Worm (Caenorhabditis elegans) whole organism, late embryonic: ENCODE data around the gene cpg-19.

ENCODE experiments used
- ceh-9 ChIP-seq: sonication (generic microtip); optimal IDR thresholded peaks from 2 replicates; lab custom pipeline; 2016; ENCODE audit warnings: mild to moderate bottlenecking, missing genetic modification characterization, inconsistent platforms, missing compliant biosample characterization
- dmd-4 ChIP-seq: sonication (generic microtip); optimal IDR thresholded peaks from 2 replicates; lab custom pipeline; 2016; ENCODE audit warnings: borderline replicate concordance, missing genetic modification characterization, missing compliant biosample characterization
- rnt-1 ChIP-seq: sonication (generic microtip); optimal IDR thresholded peaks from 2 replicates; lab custom pipeline; 2016; ENCODE audit warnings: missing genetic modification characterization, missing compliant biosample characterization
- syd-9 ChIP-seq: sonication (generic microtip); optimal IDR thresholded peaks from 2 replicates; lab custom pipeline; 2016; ENCODE audit warnings: mild to moderate bottlenecking, missing genetic modification characterization, moderate library complexity, missing compliant biosample characterization

DNA sequence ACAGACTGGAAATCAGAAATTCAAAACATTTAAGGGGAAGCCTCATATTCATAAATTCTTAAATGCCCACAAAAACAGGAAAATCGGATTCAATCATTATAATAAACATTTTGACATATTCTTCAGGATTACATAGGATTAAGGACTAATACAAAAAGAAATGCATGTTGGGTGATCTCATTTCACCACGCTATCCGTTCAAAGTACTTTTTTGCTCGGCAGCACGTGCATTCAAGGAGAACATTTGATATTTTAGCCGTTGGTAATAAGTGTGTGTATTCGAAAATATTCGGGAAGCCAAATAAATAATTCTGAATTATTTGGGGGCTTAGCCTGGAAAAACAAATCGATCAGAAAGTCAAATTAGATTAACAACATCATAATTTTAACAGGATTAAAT is 29.0 kb downstream of the cpg-19 start:
- TF ChIP-seq syd-9 (tag; lab: Kevin White, UChicago) = no peak
- TF ChIP-seq ceh-9 = no peak
- no peak for TF ChIP-seq rnt-1 (tag; lab: Kevin White, UChicago)
- no peak for TF ChIP-seq dmd-4 (tag; lab: Kevin White, UChicago)
